Worm (Caenorhabditis elegans) whole organism, early embryonic: ENCODE measurements around the gene F20D1.3.
A peak's percentile ranks its signal among the peaks of the same experiment; 100 is the strongest.

Source experiments
- B0310.2 ChIP-seq: sonication (generic microtip); optimal IDR thresholded peaks from 2 replicates; lab custom pipeline; 2016; ENCODE audit warnings: mild to moderate bottlenecking, missing genetic modification characterization, missing compliant biosample characterization
- F13C5.2 ChIP-seq: sonication (generic microtip); optimal IDR thresholded peaks from 2 replicates; lab custom pipeline; 2017; ENCODE audit warnings: mild to moderate bottlenecking, missing genetic modification characterization, inconsistent platforms, missing compliant biosample characterization
- aly-1 ChIP-seq: sonication (generic microtip); optimal IDR thresholded peaks from 2 replicates; lab custom pipeline; 2016; ENCODE audit warnings: missing genetic modification characterization, missing compliant biosample characterization
- ama-1 ChIP-seq: fragments of 150-350 bp; optimal IDR thresholded peaks from 2 replicates; lab custom pipeline; 2014
- ceh-13 ChIP-seq: fragments of 200-800 bp; sonication (Bioruptor generic); optimal IDR thresholded peaks from 2 replicates; lab custom pipeline; 2018; ENCODE audit warnings: mild to moderate bottlenecking, missing genetic modification characterization, missing compliant biosample characterization
- ceh-36 ChIP-seq: sonication (generic microtip); optimal IDR thresholded peaks from 2 replicates; lab custom pipeline; 2016; ENCODE audit warnings: missing genetic modification characterization, inconsistent platforms, missing compliant biosample characterization
- ets-7 ChIP-seq: sonication (generic microtip); optimal IDR thresholded peaks from 2 replicates; lab custom pipeline; 2016; ENCODE audit warnings: missing genotype, missing genetic modification characterization, missing compliant biosample characterization
- flt-1 ChIP-seq: fragments of 200-800 bp; sonication (Bioruptor generic); IDR thresholded peaks from 2 replicates; pipeline ENCODE4 v1.3.6; 2022; ENCODE audit warnings: missing genetic modification characterization, missing compliant biosample characterization
- hmbx-1 ChIP-seq: sonication (generic microtip); optimal IDR thresholded peaks from 2 replicates; lab custom pipeline; 2016; ENCODE audit warnings: mild to moderate bottlenecking, missing genetic modification characterization, missing compliant biosample characterization
- hmg-4 ChIP-seq: fragments of 200-800 bp; sonication (Bioruptor generic); optimal IDR thresholded peaks from 2 replicates; lab custom pipeline; 2018; ENCODE audit warnings: mild to moderate bottlenecking, missing genetic modification characterization, missing compliant biosample characterization
- hnd-1 ChIP-seq: sonication (generic microtip); optimal IDR thresholded peaks from 2 replicates; lab custom pipeline; 2016; ENCODE audit warnings: missing genetic modification characterization, missing compliant biosample characterization
- scrt-1 ChIP-seq: fragments of 200-800 bp; sonication (Bioruptor generic); IDR thresholded peaks from 2 replicates; pipeline ENCODE4 v1.3.6; 2022; ENCODE audit warnings: missing genetic modification characterization, missing compliant biosample characterization
- sea-1 ChIP-seq: fragments of 200-800 bp; sonication (Bioruptor generic); conservative IDR thresholded peaks from 2 replicates; pipeline ENCODE4 v1.3.6; 2022; ENCODE audit warnings: missing genetic modification characterization, missing compliant biosample characterization
- tbx-37 ChIP-seq: fragments of 200-800 bp; sonication (Bioruptor generic); conservative IDR thresholded peaks from 2 replicates; pipeline ENCODE4 v1.3.6; 2022; ENCODE audit warnings: missing genetic modification reagents, missing genetic modification characterization, missing compliant biosample characterization

DNA sequence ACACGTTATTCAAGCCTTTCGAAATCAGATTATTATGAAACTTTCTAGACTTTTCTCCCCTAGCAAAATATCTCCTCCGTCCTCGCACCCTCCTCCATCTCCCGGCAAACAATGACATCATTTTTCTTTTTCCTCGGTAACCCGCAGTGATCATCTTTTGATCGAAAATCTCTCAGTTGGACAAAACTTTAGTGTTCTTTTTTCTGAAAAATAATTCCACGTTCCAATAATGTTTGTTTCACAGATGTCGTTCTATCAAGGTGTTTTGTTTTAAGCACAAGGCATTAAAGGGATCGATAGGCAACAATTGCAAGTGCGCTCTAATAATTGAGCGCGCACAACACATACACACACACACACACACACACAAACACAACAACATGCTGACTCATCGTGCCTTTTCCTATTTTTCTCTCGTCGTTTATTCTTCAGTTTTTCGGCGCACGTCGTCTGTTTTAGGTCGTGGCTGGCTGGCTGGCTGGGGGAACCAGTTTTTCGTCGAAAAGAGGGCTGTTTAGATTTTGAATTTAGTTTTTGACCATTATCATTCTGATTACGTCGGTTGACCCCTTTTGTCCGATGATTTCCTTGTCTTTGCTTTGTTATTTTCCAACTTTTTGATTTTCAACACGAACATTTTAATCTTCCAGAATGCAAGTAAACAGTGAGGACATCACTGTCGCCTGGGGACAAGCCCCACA lies at the start of gene F20D1.3:
- TF ChIP-seq scrt-1 (GFP tag; lab: Robert Waterston, UW) (no peak), hnd-1 (no peak), ceh-13 (GFP tag; lab: Kevin White, UChicago) (no peak), flt-1 (GFP tag; lab: Robert Waterston, UW) (no peak), ama-1 (lab: Kevin White, UChicago) (no peak), tbx-37 (GFP tag; lab: Robert Waterston, UW) (no peak), B0310.2 (tag; lab: Kevin White, UChicago) (no peak), hmbx-1 (tag; lab: Kevin White, UChicago) (no peak), ceh-36 (no peak), sea-1 (GFP tag; lab: Robert Waterston, UW) (no peak), aly-1 (tag; lab: Kevin White, UChicago) (no peak), F13C5.2 (tag; lab: Kevin White, UChicago) (peak; percentile 2), ets-7 (tag; lab: Kevin White, UChicago) (no peak), hmg-4 (GFP tag; lab: Kevin White, UChicago) (no peak)
